Fruit fly (Drosophila melanogaster) whole organism, embryonic: ENCODE results near the gene CG8301.

Experiments
- ATbp ChIP-seq: fragments of 200-800 bp; sonication (Bioruptor generic); optimal IDR thresholded peaks from 2 replicates; lab custom pipeline; 2017; ENCODE audit warnings: missing biosample characterization, mild to moderate bottlenecking, missing genetic modification characterization, missing genetic modification reagents
- Awh ChIP-seq: fragments of 200-800 bp; sonication (Bioruptor generic); IDR thresholded peaks from 2 replicates; pipeline ENCODE4, ENCODE4 v1.3.6; 2022; ENCODE audit warnings: missing biosample characterization, missing genetic modification characterization
- Bgb ChIP-seq: fragments of 200-800 bp; sonication (Bioruptor generic); IDR thresholded peaks from 2 replicates; pipeline ENCODE4 v1.3.6; 2022; ENCODE audit warnings: missing biosample characterization, missing genetic modification characterization; ENCODE audit not compliant: partially characterized antibody
- Blimp-1 ChIP-seq: fragments of 200-800 bp; sonication (Bioruptor generic); optimal IDR thresholded peaks from 3 replicates; lab custom pipeline; 2018; ENCODE audit warnings: missing biosample characterization, missing genetic modification characterization, mild to moderate bottlenecking, moderate library complexity, missing genetic modification reagents
- Bteb2 ChIP-seq: fragments of 200-800 bp; sonication (Bioruptor generic); optimal IDR thresholded peaks from 2 replicates; lab custom pipeline; 2016; ENCODE audit warnings: missing biosample characterization, missing genetic modification characterization
- CG10959 ChIP-seq: fragments of 200-800 bp; sonication (Bioruptor generic); IDR thresholded peaks from 2 replicates; pipeline ENCODE4 v1.3.6; 2022; ENCODE audit warnings: missing biosample characterization, missing genetic modification characterization
- CG11504 ChIP-seq: fragments of 200-800 bp; sonication (Bioruptor generic); optimal IDR thresholded peaks from 3 replicates; lab custom pipeline; 2019; ENCODE audit warnings: missing biosample characterization, mild to moderate bottlenecking, missing genetic modification characterization, moderate library complexity
- CG12236 ChIP-seq: fragments of 200-800 bp; sonication (Bioruptor generic); optimal IDR thresholded peaks from 2 replicates; lab custom pipeline; 2016; ENCODE audit warnings: missing biosample characterization, missing genetic modification characterization
- CG13775 ChIP-seq: fragments of 200-800 bp; sonication (Bioruptor generic); optimal IDR thresholded peaks from 3 replicates; lab custom pipeline; 2017; ENCODE audit warnings: missing biosample characterization, mild to moderate bottlenecking, missing genetic modification characterization
- CG14710 ChIP-seq: fragments of 200-800 bp; sonication (Bioruptor generic); optimal IDR thresholded peaks from 3 replicates; lab custom pipeline; 2019; ENCODE audit warnings: missing biosample characterization, mild to moderate bottlenecking, missing genetic modification characterization, moderate library complexity
- CG14860 ChIP-seq: fragments of 200-800 bp; sonication (Bioruptor generic); IDR thresholded peaks from 3 replicates; pipeline ENCODE4 v1.3.6; 2022; ENCODE audit warnings: missing biosample characterization, missing genetic modification characterization; ENCODE audit not compliant: partially characterized antibody
- CG15479 ChIP-seq: fragments of 200-800 bp; sonication (Bioruptor generic); optimal IDR thresholded peaks from 3 replicates; lab custom pipeline; 2019; ENCODE audit warnings: missing biosample characterization, mild to moderate bottlenecking, missing genetic modification characterization, moderate library complexity
- CG15696 ChIP-seq: fragments of 200-800 bp; sonication (Bioruptor generic); optimal IDR thresholded peaks from 2 replicates; lab custom pipeline; 2019; ENCODE audit warnings: missing biosample characterization, mild to moderate bottlenecking, missing genetic modification characterization, moderate library complexity
- CG18599 ChIP-seq: fragments of 200-800 bp; sonication (Bioruptor generic); optimal IDR thresholded peaks from 3 replicates; lab custom pipeline; 2017; ENCODE audit warnings: missing biosample characterization, missing genetic modification characterization, mild to moderate bottlenecking, moderate library complexity, missing genetic modification reagents
- CG31365 ChIP-seq: fragments of 200-800 bp; sonication (Bioruptor generic); optimal IDR thresholded peaks from 2 replicates; lab custom pipeline; 2018; ENCODE audit warnings: missing biosample characterization, mild to moderate bottlenecking, missing genetic modification characterization
- CG32532 ChIP-seq: fragments of 200-800 bp; sonication (Bioruptor generic); IDR thresholded peaks from 2 replicates; pipeline ENCODE4 v1.3.6; 2022; ENCODE audit warnings: missing biosample characterization, missing genetic modification characterization
- CG3407 ChIP-seq: fragments of 200-800 bp; sonication (Bioruptor generic); optimal IDR thresholded peaks from 2 replicates; lab custom pipeline; 2018; ENCODE audit warnings: missing biosample characterization, mild to moderate bottlenecking, missing genetic modification characterization
- CG8089 ChIP-seq: fragments of 200-800 bp; sonication (Bioruptor generic); optimal IDR thresholded peaks from 3 replicates; lab custom pipeline; 2016; ENCODE audit warnings: missing biosample characterization, missing genetic modification characterization
- CG8388 ChIP-seq: fragments of 200-800 bp; sonication (Bioruptor generic); optimal IDR thresholded peaks from 2 replicates; lab custom pipeline; 2019; ENCODE audit warnings: missing biosample characterization, mild to moderate bottlenecking, missing genetic modification characterization, moderate library complexity
- CG9609 ChIP-seq: fragments of 200-800 bp; sonication (Bioruptor generic); optimal IDR thresholded peaks from 3 replicates; lab custom pipeline; 2016; ENCODE audit warnings: missing biosample characterization, missing genetic modification characterization
- Deaf1 ChIP-seq: fragments of 200-800 bp; optimal IDR thresholded peaks from 3 replicates; lab custom pipeline; 2019; ENCODE audit warnings: missing biosample characterization, mild to moderate bottlenecking, missing genetic modification characterization, moderate library complexity
- Fer2 ChIP-seq: fragments of 200-800 bp; sonication (Bioruptor generic); optimal IDR thresholded peaks from 2 replicates; lab custom pipeline; 2018; ENCODE audit warnings: missing biosample characterization, mild to moderate bottlenecking, missing genetic modification characterization, moderate library complexity
- Med ChIP-seq: fragments of 200-800 bp; sonication (Bioruptor generic); peaks from one replicate; lab custom pipeline; 2016; ENCODE audit warnings: missing biosample characterization, missing genetic modification characterization, mild to moderate bottlenecking, inconsistent platforms, moderate library complexity
- NC2β ChIP-seq: fragments of 200-800 bp; sonication (Bioruptor generic); optimal IDR thresholded peaks from 2 replicates; lab custom pipeline; 2016; ENCODE audit warnings: missing biosample characterization, missing genetic modification characterization
- Scr ChIP-seq: fragments of 200-800 bp; sonication (Bioruptor generic); IDR thresholded peaks from 2 replicates; pipeline ENCODE4 v1.3.6; 2022; ENCODE audit warnings: missing biosample characterization, missing genetic modification characterization; ENCODE audit not compliant: partially characterized antibody
- abd-A ChIP-seq: fragments of 200-800 bp; sonication (Bioruptor generic); optimal IDR thresholded peaks from 3 replicates; lab custom pipeline; 2019; ENCODE audit warnings: missing biosample characterization, mild to moderate bottlenecking, missing genetic modification characterization, moderate library complexity
- bowl ChIP-seq: fragments of 200-800 bp; sonication (Bioruptor generic); IDR thresholded peaks from 2 replicates; pipeline ENCODE4 v1.3.6; 2022; ENCODE audit warnings: missing biosample characterization, missing genetic modification characterization
- corto ChIP-seq: fragments of 200-800 bp; sonication (Bioruptor generic); optimal IDR thresholded peaks from 2 replicates; lab custom pipeline; 2016; ENCODE audit warnings: missing biosample characterization, mild to moderate bottlenecking, missing genetic modification characterization, moderate library complexity
- dpn ChIP-seq, 2 experiments: fragments of 200-800 bp; sonication (Bioruptor generic); optimal IDR thresholded peaks; 3 replicates each; lab custom pipeline; 2016; ENCODE audit warnings: missing biosample characterization in 2 of 2, missing genetic modification characterization in 2 of 2
- eve ChIP-seq, 2 experiments: fragments of >200 bp; optimal IDR thresholded peaks; 2 replicates each; lab custom pipeline; 2017; ENCODE audit warnings: missing biosample characterization in 2 of 2, missing genetic modification characterization in 2 of 2
- ewg ChIP-seq: fragments of 200-800 bp; sonication (Bioruptor generic); optimal IDR thresholded peaks from 3 replicates; lab custom pipeline; 2017; ENCODE audit warnings: mild to moderate bottlenecking, missing biosample characterization, missing genetic modification reagents, missing genetic modification characterization
- eyg ChIP-seq: fragments of 200-800 bp; sonication (Bioruptor generic); optimal IDR thresholded peaks from 3 replicates; lab custom pipeline; 2016; ENCODE audit warnings: missing biosample characterization, missing genetic modification characterization
- fd96Cb ChIP-seq: fragments of 200-800 bp; sonication (Bioruptor generic); optimal IDR thresholded peaks from 2 replicates; lab custom pipeline; 2018; ENCODE audit warnings: missing biosample characterization, mild to moderate bottlenecking, missing genetic modification characterization, moderate library complexity
- grn ChIP-seq: fragments of 200-800 bp; sonication (Bioruptor generic); optimal IDR thresholded peaks from 3 replicates; lab custom pipeline; 2017; ENCODE audit warnings: missing biosample characterization, missing genetic modification characterization
- ken ChIP-seq: fragments of 200-800 bp; sonication (Bioruptor generic); IDR thresholded peaks from 3 replicates; pipeline ENCODE4 v1.3.6; 2022; ENCODE audit warnings: missing biosample characterization, missing genetic modification characterization
- mam ChIP-seq: fragments of 200-800 bp; sonication (Bioruptor generic); optimal IDR thresholded peaks from 3 replicates; lab custom pipeline; 2016; ENCODE audit warnings: missing biosample characterization, missing genetic modification characterization
- oc ChIP-seq: fragments of 200-800 bp; sonication (Bioruptor generic); optimal IDR thresholded peaks from 2 replicates; lab custom pipeline; 2018; ENCODE audit warnings: missing biosample characterization, mild to moderate bottlenecking, missing genetic modification characterization, moderate library complexity
- pho ChIP-seq: fragments of 200-800 bp; sonication (Bioruptor generic); optimal IDR thresholded peaks from 2 replicates; lab custom pipeline; 2016; ENCODE audit warnings: missing biosample characterization, missing genetic modification characterization
- row ChIP-seq: fragments of 200-800 bp; sonication (Bioruptor generic); IDR thresholded peaks from 3 replicates; pipeline ENCODE4 v1.3.6; 2022; ENCODE audit warnings: missing biosample characterization, missing genetic modification characterization
- sens ChIP-seq: fragments of 200-800 bp; sonication (Bioruptor generic); peaks from one replicate; lab custom pipeline; 2016; ENCODE audit warnings: missing biosample characterization, missing genetic modification characterization
- shn ChIP-seq: fragments of 200-800 bp; sonication (Bioruptor generic); optimal IDR thresholded peaks from 3 replicates; lab custom pipeline; 2016; ENCODE audit warnings: missing biosample characterization, missing genetic modification characterization
- tll ChIP-seq, 2 experiments: fragments of 200-800 bp in 1 of 2; fragments of >200 bp in 1 of 2; sonication (Bioruptor generic) in 1 of 2; optimal IDR thresholded peaks; 2 replicates each; lab custom pipeline; 2017 to 2019; ENCODE audit warnings: missing biosample characterization in 2 of 2, missing genetic modification characterization in 2 of 2, mild to moderate bottlenecking in 1 of 2, moderate library complexity in 1 of 2
- vnd ChIP-seq: fragments of 200-800 bp; sonication (Bioruptor generic); IDR thresholded peaks from 3 replicates; pipeline ENCODE4 v1.3.6; 2022; ENCODE audit warnings: missing biosample characterization, missing genetic modification characterization; ENCODE audit not compliant: partially characterized antibody
- vvl ChIP-seq: fragments of 200-800 bp; sonication (Bioruptor generic); IDR thresholded peaks from 2 replicates; pipeline ENCODE4 v1.3.6; 2022; ENCODE audit warnings: missing biosample characterization, missing genetic modification characterization
- wdn ChIP-seq: fragments of 200-800 bp; sonication (Bioruptor generic); IDR thresholded peaks from 2 replicates; pipeline ENCODE4 v1.3.6; 2022; ENCODE audit warnings: missing biosample characterization, missing genetic modification characterization
- z ChIP-seq: fragments of 200-800 bp; sonication (Bioruptor generic); IDR thresholded peaks from 3 replicates; pipeline ENCODE4 v1.3.6; 2022; ENCODE audit warnings: missing biosample characterization, missing genetic modification characterization
- zf30C ChIP-seq: fragments of 200-800 bp; sonication (Bioruptor generic); optimal IDR thresholded peaks from 3 replicates; lab custom pipeline; 2018; ENCODE audit warnings: missing biosample characterization, mild to moderate bottlenecking, missing genetic modification characterization

CG8301 gene

dm6 chr3R:9605084-9605483 is 24.0 kb downstream of the CG8301 start (continued):
- TF ChIP-seq pho (GFP tag; lab: Kevin White, UChicago) (no peak), CG13775 (peak; percentile 44), CG9609 (peak; percentile 10), CG8089 (GFP tag; lab: Kevin White, UChicago) (peak; percentile 14), eve (GFP tag; optimal IDR thresholded peaks at IDR 0.05; lab: Kevin White, UChicago) (peak in 1 of 2 experiments; percentile 41), NC2β (GFP tag; lab: Kevin White, UChicago) (peak; percentile 63), Fer2 (tag; lab: Kevin White, UChicago) (no peak), ken (GFP tag; lab: Robert Waterston, UW) (no peak)

dm6 chr3R:9606913-9607804 is 26.1 kb downstream of the CG8301 start:
- TF ChIP-seq z (GFP tag; lab: Robert Waterston, UW) (no peak), grn (GFP tag; lab: Kevin White, UChicago) (peak; percentile 46), Awh (GFP tag; lab: Robert Waterston, UW) (peak; percentile 90), CG10959 (no peak), CG3407 (no peak), CG11504 (tag; lab: Kevin White, UChicago) (no peak), Blimp-1 (peak; percentile 5), row (no peak), tll (GFP tag; optimal IDR thresholded peaks at IDR 0.05; lab: Kevin White, UChicago) (no peak), bowl (GFP tag; lab: Robert Waterston, UW) (no peak), Med (GFP tag; lab: Kevin White, UChicago) (peak; percentile 14), CG14860 (no peak), abd-A (peak; percentile 71), sens (GFP tag; lab: Kevin White, UChicago) (peak; percentile 62), vvl (GFP tag; lab: Robert Waterston, UW) (peak; percentile 19; the same call in 1 of the 2 replicates), eyg (no peak), oc (tag; lab: Kevin White, UChicago) (peak; percentile 11), ATbp (GFP tag; lab: Kevin White, UChicago) (no peak), CG15696 (no peak), CG12236 (GFP tag; lab: Kevin White, UChicago) (no peak), shn (GFP tag; lab: Kevin White, UChicago) (no peak), Bteb2 (GFP tag; lab: Kevin White, UChicago) (no peak), CG13775 (no peak), CG14710 (no peak)
- TF ChIP-seq, all 482 proteins: peak for 8

dm6 chr3R:9608206-9608605 is 27.1 kb downstream of the CG8301 start:
- TF ChIP-seq fd96Cb (tag; lab: Kevin White, UChicago) (no peak), zf30C (no peak), CG14860 (peak; percentile 68; the same call in 2 of the 3 replicates), CG32532 (GFP tag; lab: Robert Waterston, UW) (no peak), CG31365 (tag; lab: Kevin White, UChicago) (no peak), Bgb (GFP tag; lab: Robert Waterston, UW) (peak; percentile 40; the same call in 1 of the 2 replicates), Scr (GFP tag; lab: Robert Waterston, UW) (peak; percentile 48; the same call in 1 of the 2 replicates), tll (GFP tag; optimal IDR thresholded peaks at IDR 0.05; lab: Kevin White, UChicago) (no peak), vnd (GFP tag; lab: Robert Waterston, UW) (peak; percentile 50; the same call in 2 of the 3 replicates), Med (GFP tag; lab: Kevin White, UChicago) (peak; percentile 17), CG8388 (GFP tag; lab: Kevin White, UChicago) (no peak), CG18599 (no peak), dpn (GFP tag; optimal IDR thresholded peaks at IDR 0.05; lab: Kevin White, UChicago) (no peak), corto (GFP tag; lab: Kevin White, UChicago) (no peak), mam (GFP tag; lab: Kevin White, UChicago) (no peak), CG15479 (no peak), wdn (GFP tag; lab: Robert Waterston, UW) (no peak), ewg (GFP tag; lab: Kevin White, UChicago) (no peak), Deaf1 (tag; lab: Kevin White, UChicago) (no peak)
